Fruit fly (Drosophila melanogaster) whole organism, embryonic: ENCODE data around the gene Max.

ENCODE experiments used
- Asciz ChIP-seq: fragments of 200-800 bp; sonication (Bioruptor generic); optimal IDR thresholded peaks from 2 replicates; lab custom pipeline; 2017; ENCODE audit warnings: missing biosample characterization, mild to moderate bottlenecking, missing genetic modification characterization, missing genetic modification reagents
- CG10959 ChIP-seq: fragments of 200-800 bp; sonication (Bioruptor generic); IDR thresholded peaks from 2 replicates; pipeline ENCODE4 v1.3.6; 2022; ENCODE audit warnings: missing biosample characterization, missing genetic modification characterization
- CG10979 ChIP-seq: fragments of 200-800 bp; sonication (Bioruptor generic); optimal IDR thresholded peaks from 2 replicates; lab custom pipeline; 2018; ENCODE audit warnings: missing biosample characterization, mild to moderate bottlenecking, missing genetic modification characterization, moderate library complexity
- CG11723 ChIP-seq: fragments of 200-800 bp; sonication (Bioruptor generic); optimal IDR thresholded peaks from 2 replicates; lab custom pipeline; 2017; ENCODE audit warnings: missing biosample characterization, mild to moderate bottlenecking, missing genetic modification characterization
- CG12155 ChIP-seq: fragments of 200-800 bp; sonication (Bioruptor generic); optimal IDR thresholded peaks from 3 replicates; lab custom pipeline; 2016; ENCODE audit warnings: missing biosample characterization, missing genetic modification characterization
- CG12769 ChIP-seq: fragments of 200-800 bp; sonication (Bioruptor generic); optimal IDR thresholded peaks from 2 replicates; lab custom pipeline; 2019; ENCODE audit warnings: missing biosample characterization, mild to moderate bottlenecking, missing genetic modification characterization, moderate library complexity
- CG15269 ChIP-seq: fragments of 200-800 bp; sonication (Bioruptor generic); optimal IDR thresholded peaks from 2 replicates; lab custom pipeline; 2018; ENCODE audit warnings: missing biosample characterization, mild to moderate bottlenecking, missing genetic modification characterization, moderate library complexity
- CG1529 ChIP-seq: fragments of 200-800 bp; sonication (Bioruptor generic); optimal IDR thresholded peaks from 3 replicates; lab custom pipeline; 2018; ENCODE audit warnings: missing biosample characterization, missing genetic modification characterization
- CG1602 ChIP-seq: fragments of 200-800 bp; sonication (Bioruptor generic); optimal IDR thresholded peaks from 3 replicates; lab custom pipeline; 2016; ENCODE audit warnings: missing biosample characterization, missing genetic modification characterization
- CG16813 ChIP-seq: fragments of 200-800 bp; sonication (Bioruptor generic); IDR thresholded peaks from 3 replicates; pipeline ENCODE4 v1.3.6; 2022; ENCODE audit warnings: missing biosample characterization, missing genetic modification characterization; ENCODE audit not compliant: partially characterized antibody
- CG17568 ChIP-seq: fragments of 200-800 bp; sonication (Bioruptor generic); optimal IDR thresholded peaks from 2 replicates; lab custom pipeline; 2018; ENCODE audit warnings: missing biosample characterization, mild to moderate bottlenecking, missing genetic modification characterization, moderate library complexity
- CG30020 ChIP-seq: fragments of 200-800 bp; optimal IDR thresholded peaks from 2 replicates; lab custom pipeline; 2019; ENCODE audit warnings: missing biosample characterization, mild to moderate bottlenecking, missing genetic modification characterization, moderate library complexity
- CG32532 ChIP-seq: fragments of 200-800 bp; sonication (Bioruptor generic); IDR thresholded peaks from 2 replicates; pipeline ENCODE4 v1.3.6; 2022; ENCODE audit warnings: missing biosample characterization, missing genetic modification characterization
- CG33557 ChIP-seq: fragments of 200-800 bp; sonication (Bioruptor generic); optimal IDR thresholded peaks from 2 replicates; lab custom pipeline; 2019; ENCODE audit warnings: missing biosample characterization, mild to moderate bottlenecking, missing genetic modification characterization, moderate library complexity
- CG3838 ChIP-seq: fragments of 200-800 bp; sonication (Bioruptor generic); optimal IDR thresholded peaks from 3 replicates; lab custom pipeline; 2016; ENCODE audit warnings: missing biosample characterization, missing genetic modification characterization
- CG7786 ChIP-seq: fragments of 200-800 bp; sonication (Bioruptor generic); optimal IDR thresholded peaks from 2 replicates; lab custom pipeline; 2016; ENCODE audit warnings: missing biosample characterization, missing genetic modification characterization
- CTCF ChIP-seq: fragments of 200-800 bp; sonication (Bioruptor generic); optimal IDR thresholded peaks from 2 replicates; lab custom pipeline; 2017; ENCODE audit warnings: missing biosample characterization, mild to moderate bottlenecking, missing genetic modification characterization, moderate library complexity
- Camta ChIP-seq: fragments of 200-800 bp; sonication (Bioruptor generic); optimal IDR thresholded peaks from 2 replicates; lab custom pipeline; 2016; ENCODE audit warnings: missing biosample characterization, missing genetic modification characterization
- CrebB ChIP-seq: fragments of 200-800 bp; sonication (Bioruptor generic); optimal IDR thresholded peaks from 3 replicates; lab custom pipeline; 2018; ENCODE audit warnings: missing biosample characterization, mild to moderate bottlenecking, missing genetic modification characterization
- D19A ChIP-seq: fragments of 200-800 bp; optimal IDR thresholded peaks from 3 replicates; lab custom pipeline; 2019; ENCODE audit warnings: missing biosample characterization, mild to moderate bottlenecking, missing genetic modification characterization, moderate library complexity
- D19B ChIP-seq: fragments of 200-800 bp; sonication (Bioruptor generic); optimal IDR thresholded peaks from 2 replicates; lab custom pipeline; 2017; ENCODE audit warnings: missing biosample characterization, mild to moderate bottlenecking, missing genetic modification characterization
- Deaf1 ChIP-seq: fragments of 200-800 bp; optimal IDR thresholded peaks from 3 replicates; lab custom pipeline; 2019; ENCODE audit warnings: missing biosample characterization, mild to moderate bottlenecking, missing genetic modification characterization, moderate library complexity
- Doc3 ChIP-seq: fragments of 200-800 bp; sonication (Bioruptor generic); IDR thresholded peaks from 3 replicates; pipeline ENCODE4 v1.3.6; 2022; ENCODE audit warnings: missing biosample characterization, missing genetic modification characterization; ENCODE audit not compliant: partially characterized antibody
- Jarid2 ChIP-seq: fragments of 200-800 bp; sonication (Bioruptor generic); optimal IDR thresholded peaks from 3 replicates; lab custom pipeline; 2017; ENCODE audit warnings: mild to moderate bottlenecking, missing biosample characterization, missing genetic modification reagents, missing genetic modification characterization
- Lpt ChIP-seq: fragments of >200 bp; optimal IDR thresholded peaks from 2 replicates; lab custom pipeline; 2018; ENCODE audit warnings: missing biosample characterization, missing genetic modification characterization
- Poxn ChIP-seq: fragments of 200-800 bp; sonication (Bioruptor generic); IDR thresholded peaks from 2 replicates; pipeline ENCODE4 v1.3.6; 2022; ENCODE audit warnings: missing biosample characterization, missing genetic modification characterization
- Rx ChIP-seq: fragments of 200-800 bp; sonication (Bioruptor generic); IDR thresholded peaks from 2 replicates; pipeline ENCODE4 v1.3.6; 2022; ENCODE audit warnings: missing biosample characterization, missing genetic modification characterization
- Sox102F ChIP-seq: fragments of 200-800 bp; sonication (Bioruptor generic); optimal IDR thresholded peaks from 2 replicates; lab custom pipeline; 2018; ENCODE audit warnings: missing biosample characterization, mild to moderate bottlenecking, missing genetic modification characterization, moderate library complexity
- Trl ChIP-seq, 3 experiments: fragments of >200 bp in 2 of 3; fragments of 200-800 bp in 1 of 3; sonication (Bioruptor generic) in 1 of 3; optimal IDR thresholded peaks; 2 replicates in 1 of 3; 3 replicates in 2 of 3; lab custom pipeline; 2016 to 2017; ENCODE audit warnings: missing biosample characterization in 1 of 3, missing genetic modification characterization in 1 of 3
- amos ChIP-seq: fragments of 200-800 bp; sonication (Bioruptor generic); IDR thresholded peaks from 2 replicates; pipeline ENCODE4 v1.3.6; 2022; ENCODE audit warnings: missing biosample characterization, missing genetic modification characterization; ENCODE audit not compliant: partially characterized antibody
- ap ChIP-seq: fragments of 200-800 bp; sonication (Bioruptor generic); IDR thresholded peaks from 2 replicates; pipeline ENCODE4 v1.3.6; 2022; ENCODE audit warnings: missing biosample characterization, missing genetic modification characterization
- br ChIP-seq: fragments of >200 bp; optimal IDR thresholded peaks from 2 replicates; lab custom pipeline; 2017
- cato ChIP-seq: fragments of 200-800 bp; sonication (Bioruptor generic); optimal IDR thresholded peaks from 2 replicates; lab custom pipeline; 2016; ENCODE audit warnings: missing biosample characterization, missing genetic modification characterization, borderline replicate concordance
- cg ChIP-seq: fragments of 200-800 bp; sonication (Bioruptor generic); optimal IDR thresholded peaks from 3 replicates; lab custom pipeline; 2019; ENCODE audit warnings: missing biosample characterization, mild to moderate bottlenecking, missing genetic modification characterization, moderate library complexity
- ewg ChIP-seq: fragments of 200-800 bp; sonication (Bioruptor generic); optimal IDR thresholded peaks from 3 replicates; lab custom pipeline; 2017; ENCODE audit warnings: mild to moderate bottlenecking, missing biosample characterization, missing genetic modification reagents, missing genetic modification characterization
- gcm ChIP-seq: fragments of 200-800 bp; sonication (Bioruptor generic); optimal IDR thresholded peaks from 2 replicates; lab custom pipeline; 2019; ENCODE audit warnings: missing biosample characterization, mild to moderate bottlenecking, missing genetic modification characterization, moderate library complexity
- gsb-n ChIP-seq: fragments of 200-800 bp; sonication (Bioruptor generic); optimal IDR thresholded peaks from 3 replicates; lab custom pipeline; 2018; ENCODE audit warnings: missing biosample characterization, mild to moderate bottlenecking, missing genetic modification characterization
- h ChIP-seq: fragments of >200 bp; optimal IDR thresholded peaks from 2 replicates; lab custom pipeline; 2017
- lab ChIP-seq: fragments of 200-800 bp; sonication (Bioruptor generic); optimal IDR thresholded peaks from 3 replicates; lab custom pipeline; 2017; ENCODE audit warnings: missing biosample characterization, missing genetic modification characterization, mild to moderate bottlenecking, moderate library complexity, missing genetic modification reagents
- lilli ChIP-seq: fragments of 200-800 bp; sonication (Bioruptor generic); optimal IDR thresholded peaks from 3 replicates; lab custom pipeline; 2016; ENCODE audit warnings: missing biosample characterization, missing genetic modification characterization
- nau ChIP-seq: fragments of 200-800 bp; sonication (Bioruptor generic); optimal IDR thresholded peaks from 3 replicates; lab custom pipeline; 2017; ENCODE audit warnings: missing biosample characterization, mild to moderate bottlenecking, missing genetic modification characterization, missing genetic modification reagents
- org-1 ChIP-seq: fragments of 200-800 bp; sonication (Bioruptor generic); optimal IDR thresholded peaks from 2 replicates; lab custom pipeline; 2017; ENCODE audit warnings: missing biosample characterization, missing genetic modification characterization
- pfk ChIP-seq: fragments of 200-800 bp; sonication (Bioruptor generic); optimal IDR thresholded peaks from 2 replicates; lab custom pipeline; 2018; ENCODE audit warnings: missing biosample characterization, mild to moderate bottlenecking, missing genetic modification characterization, moderate library complexity
- pros ChIP-seq: fragments of 200-800 bp; sonication (Bioruptor generic); optimal IDR thresholded peaks from 3 replicates; lab custom pipeline; 2019; ENCODE audit warnings: missing biosample characterization, mild to moderate bottlenecking, missing genetic modification characterization, moderate library complexity
- tna ChIP-seq: fragments of 200-800 bp; sonication (Bioruptor generic); IDR thresholded peaks from 2 replicates; pipeline ENCODE4 v1.3.6; 2022; ENCODE audit warnings: missing biosample characterization, missing genetic modification characterization; ENCODE audit not compliant: partially characterized antibody
- toy ChIP-seq: fragments of 200-800 bp; sonication (Bioruptor generic); IDR thresholded peaks from 2 replicates; pipeline ENCODE4 v1.3.6; 2022; ENCODE audit warnings: missing biosample characterization, missing genetic modification characterization
- tup ChIP-seq: fragments of 200-800 bp; sonication (Bioruptor generic); optimal IDR thresholded peaks from 2 replicates; lab custom pipeline; 2016; ENCODE audit warnings: missing biosample characterization, mild to moderate bottlenecking, missing genetic modification characterization, moderate library complexity
- wek ChIP-seq: fragments of 200-800 bp; sonication (Bioruptor generic); optimal IDR thresholded peaks from 3 replicates; lab custom pipeline; 2018; ENCODE audit warnings: missing biosample characterization, mild to moderate bottlenecking, missing genetic modification characterization, moderate library complexity
- zen2 ChIP-seq: fragments of 200-800 bp; sonication (Bioruptor generic); IDR thresholded peaks from 3 replicates; pipeline ENCODE4 v1.3.6; 2022; ENCODE audit warnings: missing biosample characterization, missing genetic modification characterization; ENCODE audit not compliant: partially characterized antibody

The Max gene

DNA sequence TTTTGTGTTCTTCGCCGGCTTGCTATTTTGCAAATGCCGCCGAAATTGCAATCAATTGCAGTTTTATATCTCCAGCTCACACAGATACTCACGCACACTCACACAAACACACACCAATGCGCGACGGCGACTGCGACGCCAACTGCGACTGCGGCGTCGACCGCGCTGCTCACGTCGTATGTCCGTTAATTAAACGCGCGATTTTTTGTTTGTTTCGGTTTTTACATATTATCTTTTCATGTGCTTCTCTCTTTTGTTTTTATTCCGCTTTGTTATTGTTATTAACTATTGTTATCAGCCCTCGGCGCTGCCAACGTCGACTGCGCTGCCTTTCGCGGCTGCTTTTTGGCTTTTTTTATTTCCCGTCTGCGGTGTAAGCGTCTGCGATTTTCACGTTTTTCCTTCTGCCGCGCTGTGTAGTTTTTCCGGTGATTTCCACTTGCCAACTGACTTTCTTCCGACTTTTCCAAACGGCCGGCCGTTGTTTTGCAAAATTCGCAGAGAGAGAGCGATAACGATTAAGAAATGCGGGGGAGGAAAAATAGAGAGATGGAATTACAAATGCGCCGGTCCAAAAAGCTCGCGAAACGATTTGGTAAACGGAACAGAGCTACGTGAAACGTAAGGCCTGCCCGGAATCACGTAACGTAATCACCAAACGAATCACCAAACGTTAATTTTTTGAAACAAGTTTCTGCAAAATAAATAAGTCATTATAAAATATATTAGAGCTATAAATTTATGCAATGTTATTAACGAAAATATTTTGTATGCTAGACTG, 28.9 kb downstream of the Max start, which contains the start of gene fz2 (continued):
- no peak for TF ChIP-seq CG17568 (GFP tag; lab: Kevin White, UChicago)
- TF ChIP-seq CG12155 (GFP tag; lab: Kevin White, UChicago), result no peak
- TF ChIP-seq CG33557, result no peak
- TF ChIP-seq CG3838 (GFP tag; lab: Kevin White, UChicago), result no peak
- TF ChIP-seq CG1602 (GFP tag; lab: Kevin White, UChicago), result no peak
- peak; percentile 67 for TF ChIP-seq Jarid2 (GFP tag; lab: Kevin White, UChicago)
- TF ChIP-seq D19A (tag; lab: Kevin White, UChicago), result no peak
- no peak for TF ChIP-seq gsb-n (tag; lab: Kevin White, UChicago)
- no peak for TF ChIP-seq h (lab: Kevin White, UChicago)
- no peak for TF ChIP-seq ap (GFP tag; lab: Robert Waterston, UW)
- no peak for TF ChIP-seq cato (GFP tag; lab: Kevin White, UChicago)
- peak; percentile 85 for TF ChIP-seq ewg
- no peak for TF ChIP-seq CG15269 (tag; lab: Kevin White, UChicago)
- TF ChIP-seq Poxn (GFP tag; lab: Robert Waterston, UW), result no peak
- no peak for TF ChIP-seq CG10979 (tag; lab: Kevin White, UChicago)
- no peak for TF ChIP-seq CG1529
- no peak for TF ChIP-seq D19B (GFP tag; lab: Kevin White, UChicago)
- no peak for TF ChIP-seq Doc3
- no peak for TF ChIP-seq Camta (GFP tag; lab: Kevin White, UChicago)
- no peak for TF ChIP-seq Lpt (GFP tag; lab: Kevin White, UChicago)
- TF ChIP-seq tup, result no peak
- peak; percentile 24 for TF ChIP-seq Deaf1 (tag; lab: Kevin White, UChicago)
- 0 out of 2 replicates have a peak, but pooled peaks have one; percentile 20 for TF ChIP-seq CG32532
- no peak for TF ChIP-seq gcm (GFP tag; lab: Kevin White, UChicago)
- no peak for TF ChIP-seq CG11723 (GFP tag; lab: Kevin White, UChicago)
- 0 out of 2 replicates have a peak, but pooled peaks have one; percentile 31 for TF ChIP-seq amos
- no peak for TF ChIP-seq Asciz (GFP tag; lab: Kevin White, UChicago)
- no peak for TF ChIP-seq br (lab: Kevin White, UChicago)
- TF ChIP-seq Rx (GFP tag; lab: Robert Waterston, UW), result no peak
- TF ChIP-seq CG7786 (GFP tag; lab: Kevin White, UChicago), result no peak
- no peak for TF ChIP-seq zen2 (GFP tag; lab: Robert Waterston, UW)
- no peak for TF ChIP-seq toy (GFP tag; lab: Robert Waterston, UW)
- TF ChIP-seq lilli (GFP tag; lab: Kevin White, UChicago), result no peak
- TF ChIP-seq nau (GFP tag; lab: Kevin White, UChicago), result no peak
- no peak for TF ChIP-seq CG30020 (tag; lab: Kevin White, UChicago)
- no peak for TF ChIP-seq wek
- TF ChIP-seq CTCF (GFP tag; lab: Kevin White, UChicago), result no peak
- TF ChIP-seq pros (GFP tag; lab: Kevin White, UChicago), result no peak
- no peak for TF ChIP-seq lab (GFP tag; lab: Kevin White, UChicago)
- peak; percentile 54 for TF ChIP-seq cg (GFP tag; lab: Kevin White, UChicago)
- TF ChIP-seq Trl (optimal IDR thresholded peaks at IDR 0.05; lab: Kevin White, UChicago), result peak; percentile 25 to 55
- TF ChIP-seq Trl (GFP tag; optimal IDR thresholded peaks at IDR 0.05; lab: Kevin White, UChicago), result no peak
- TF ChIP-seq org-1 (GFP tag; lab: Kevin White, UChicago), result no peak
- TF ChIP-seq pfk (GFP tag; lab: Kevin White, UChicago), result peak; percentile 87
- no peak for TF ChIP-seq tna
- no peak for TF ChIP-seq CG16813 (GFP tag; lab: Robert Waterston, UW)
- no peak for TF ChIP-seq CG10959 (GFP tag; lab: Robert Waterston, UW)
- TF ChIP-seq CG12769 (tag; lab: Kevin White, UChicago), result no peak
- TF ChIP-seq CrebB (tag; lab: Kevin White, UChicago), result no peak
- TF ChIP-seq Sox102F, result no peak
